Fruit fly (Drosophila melanogaster) whole organism, embryonic: Measurements from ENCODE around the gene CG13898.

Experiments used
- B-H2 ChIP-seq: fragments of 200-800 bp; sonication (Bioruptor generic); optimal IDR thresholded peaks from 2 replicates; lab custom pipeline; 2018; ENCODE audit warnings: missing biosample characterization, mild to moderate bottlenecking, missing genetic modification characterization
- Bgb ChIP-seq: fragments of 200-800 bp; sonication (Bioruptor generic); IDR thresholded peaks from 2 replicates; pipeline ENCODE4 v1.3.6; 2022; ENCODE audit warnings: missing biosample characterization, missing genetic modification characterization; ENCODE audit not compliant: partially characterized antibody
- CG12104 ChIP-seq: fragments of 200-800 bp; sonication (Bioruptor generic); optimal IDR thresholded peaks from 3 replicates; lab custom pipeline; 2016; ENCODE audit warnings: missing biosample characterization, missing genetic modification characterization
- CG12659 ChIP-seq: fragments of 200-800 bp; sonication (Bioruptor generic); optimal IDR thresholded peaks from 3 replicates; lab custom pipeline; 2017; ENCODE audit warnings: mild to moderate bottlenecking, missing biosample characterization, missing genetic modification reagents, missing genetic modification characterization
- CG12942 ChIP-seq: fragments of 200-800 bp; sonication (Bioruptor generic); optimal IDR thresholded peaks from 3 replicates; lab custom pipeline; 2016; ENCODE audit warnings: missing biosample characterization, missing genetic modification characterization
- CG14667 ChIP-seq: fragments of 200-800 bp; sonication (Bioruptor generic); IDR thresholded peaks from 2 replicates; pipeline ENCODE4 v1.3.6; 2022; ENCODE audit warnings: missing biosample characterization, missing genetic modification characterization
- CG15696 ChIP-seq: fragments of 200-800 bp; sonication (Bioruptor generic); optimal IDR thresholded peaks from 2 replicates; lab custom pipeline; 2019; ENCODE audit warnings: missing biosample characterization, mild to moderate bottlenecking, missing genetic modification characterization, moderate library complexity
- CG16813 ChIP-seq: fragments of 200-800 bp; sonication (Bioruptor generic); IDR thresholded peaks from 3 replicates; pipeline ENCODE4 v1.3.6; 2022; ENCODE audit warnings: missing biosample characterization, missing genetic modification characterization; ENCODE audit not compliant: partially characterized antibody
- CG17912 ChIP-seq: fragments of 200-800 bp; sonication (Bioruptor generic); optimal IDR thresholded peaks from 2 replicates; lab custom pipeline; 2018; ENCODE audit warnings: missing biosample characterization, mild to moderate bottlenecking, missing genetic modification characterization
- CG18764 ChIP-seq: fragments of 200-800 bp; sonication (Bioruptor generic); optimal IDR thresholded peaks from 3 replicates; lab custom pipeline; 2016; ENCODE audit warnings: missing biosample characterization, missing genetic modification characterization
- CG2202 ChIP-seq: fragments of 200-800 bp; sonication (Bioruptor generic); optimal IDR thresholded peaks from 2 replicates; lab custom pipeline; 2018; ENCODE audit warnings: missing biosample characterization, mild to moderate bottlenecking, missing genetic modification characterization
- CG3065 ChIP-seq: fragments of 200-800 bp; sonication (Bioruptor generic); optimal IDR thresholded peaks from 2 replicates; lab custom pipeline; 2016; ENCODE audit warnings: missing biosample characterization, missing genetic modification characterization
- CG32532 ChIP-seq: fragments of 200-800 bp; sonication (Bioruptor generic); IDR thresholded peaks from 2 replicates; pipeline ENCODE4 v1.3.6; 2022; ENCODE audit warnings: missing biosample characterization, missing genetic modification characterization
- CG5953 ChIP-seq: fragments of 200-800 bp; sonication (Bioruptor generic); IDR thresholded peaks from 2 replicates; pipeline ENCODE4 v1.3.6; 2022; ENCODE audit warnings: missing biosample characterization, missing genetic modification characterization
- CG6654 ChIP-seq: fragments of 200-800 bp; sonication (Bioruptor generic); optimal IDR thresholded peaks from 2 replicates; lab custom pipeline; 2017; ENCODE audit warnings: missing biosample characterization, mild to moderate bottlenecking, missing genetic modification characterization
- CG9797 ChIP-seq: fragments of 200-800 bp; sonication (Bioruptor generic); optimal IDR thresholded peaks from 3 replicates; lab custom pipeline; 2018; ENCODE audit warnings: missing biosample characterization, mild to moderate bottlenecking, missing genetic modification characterization
- CTCF ChIP-seq: fragments of 200-800 bp; sonication (Bioruptor generic); optimal IDR thresholded peaks from 2 replicates; lab custom pipeline; 2017; ENCODE audit warnings: missing biosample characterization, mild to moderate bottlenecking, missing genetic modification characterization, moderate library complexity
- D19A ChIP-seq: fragments of 200-800 bp; optimal IDR thresholded peaks from 3 replicates; lab custom pipeline; 2019; ENCODE audit warnings: missing biosample characterization, mild to moderate bottlenecking, missing genetic modification characterization, moderate library complexity
- Dip2 ChIP-seq: fragments of 200-800 bp; sonication (Bioruptor generic); IDR thresholded peaks from 2 replicates; pipeline ENCODE4 v1.3.6; 2022; ENCODE audit warnings: missing biosample characterization, missing genetic modification characterization
- Doc3 ChIP-seq: fragments of 200-800 bp; sonication (Bioruptor generic); IDR thresholded peaks from 3 replicates; pipeline ENCODE4 v1.3.6; 2022; ENCODE audit warnings: missing biosample characterization, missing genetic modification characterization; ENCODE audit not compliant: partially characterized antibody
- ERR ChIP-seq: fragments of 200-800 bp; sonication (Bioruptor generic); optimal IDR thresholded peaks from 2 replicates; lab custom pipeline; 2016; ENCODE audit warnings: missing biosample characterization, missing genetic modification characterization
- Eip74EF ChIP-seq, 2 experiments: fragments of 200-800 bp in 1 of 2; fragments of >200 bp in 1 of 2; sonication (Bioruptor generic) in 1 of 2; optimal IDR thresholded peaks; 2 replicates each; lab custom pipeline; 2017 to 2019; ENCODE audit warnings: missing biosample characterization in 2 of 2, missing genetic modification characterization in 2 of 2, mild to moderate bottlenecking in 1 of 2, moderate library complexity in 1 of 2
- Gsc ChIP-seq: fragments of 200-800 bp; sonication (Bioruptor generic); IDR thresholded peaks from 2 replicates; pipeline ENCODE4 v1.3.6; 2022; ENCODE audit warnings: missing biosample characterization, missing genetic modification characterization
- Hr3 ChIP-seq: fragments of 200-800 bp; sonication (Bioruptor generic); optimal IDR thresholded peaks from 3 replicates; lab custom pipeline; 2016; ENCODE audit warnings: missing biosample characterization, missing genetic modification characterization
- Neu2 ChIP-seq: fragments of 200-800 bp; sonication (Bioruptor generic); optimal IDR thresholded peaks from 3 replicates; lab custom pipeline; 2016; ENCODE audit warnings: missing biosample characterization, missing genetic modification characterization, borderline replicate concordance
- Nf-YA ChIP-seq: fragments of 200-800 bp; sonication (Bioruptor generic); IDR thresholded peaks from 2 replicates; pipeline ENCODE4 v1.3.6; 2022; ENCODE audit warnings: missing biosample characterization, missing genetic modification characterization
- NfI ChIP-seq: fragments of 200-800 bp; sonication (Bioruptor generic); optimal IDR thresholded peaks from 3 replicates; lab custom pipeline; 2018; ENCODE audit warnings: missing biosample characterization, mild to moderate bottlenecking, missing genetic modification characterization, moderate library complexity
- Ravus ChIP-seq: fragments of 200-800 bp; sonication (Bioruptor generic); IDR thresholded peaks from 2 replicates; pipeline ENCODE4 v1.3.6; 2022; ENCODE audit warnings: missing biosample characterization, missing genetic modification characterization
- Rx ChIP-seq: fragments of 200-800 bp; sonication (Bioruptor generic); IDR thresholded peaks from 2 replicates; pipeline ENCODE4 v1.3.6; 2022; ENCODE audit warnings: missing biosample characterization, missing genetic modification characterization
- Sin3A ChIP-seq: fragments of >200 bp; optimal IDR thresholded peaks from 2 replicates; lab custom pipeline; 2018
- YL-1 ChIP-seq: fragments of 200-800 bp; sonication (Bioruptor generic); optimal IDR thresholded peaks from 3 replicates; lab custom pipeline; 2017; ENCODE audit warnings: missing biosample characterization, mild to moderate bottlenecking, missing genetic modification characterization
- chif ChIP-seq, 2 experiments: fragments of 200-800 bp; sonication (Bioruptor generic); optimal IDR thresholded peaks; 3 replicates each; lab custom pipeline; 2016; ENCODE audit warnings: missing biosample characterization in 2 of 2, missing genetic modification characterization in 2 of 2
- ci ChIP-seq: fragments of 200-800 bp; sonication (Bioruptor generic); IDR thresholded peaks from 3 replicates; pipeline ENCODE4 v1.3.6; 2022; ENCODE audit warnings: missing biosample characterization, missing genetic modification characterization
- danr ChIP-seq: fragments of 200-800 bp; sonication (Bioruptor generic); IDR thresholded peaks from 2 replicates; pipeline ENCODE4 v1.3.6; 2022; ENCODE audit warnings: missing biosample characterization, missing genetic modification characterization
- dati ChIP-seq: fragments of 200-800 bp; sonication (Bioruptor generic); IDR thresholded peaks from 2 replicates; pipeline ENCODE4 v1.3.6; 2022; ENCODE audit warnings: missing biosample characterization, missing genetic modification characterization
- exex ChIP-seq: fragments of 200-800 bp; sonication (Bioruptor generic); optimal IDR thresholded peaks from 4 replicates; lab custom pipeline; 2018; ENCODE audit warnings: missing biosample characterization, mild to moderate bottlenecking, missing genetic modification characterization, moderate library complexity
- fd96Cb ChIP-seq: fragments of 200-800 bp; sonication (Bioruptor generic); optimal IDR thresholded peaks from 2 replicates; lab custom pipeline; 2018; ENCODE audit warnings: missing biosample characterization, mild to moderate bottlenecking, missing genetic modification characterization, moderate library complexity
- fu2 ChIP-seq: fragments of 200-800 bp; sonication (Bioruptor generic); optimal IDR thresholded peaks from 2 replicates; lab custom pipeline; 2016; ENCODE audit warnings: missing biosample characterization, missing genetic modification characterization
- jigr1 ChIP-seq: fragments of 200-800 bp; sonication (Bioruptor generic); IDR thresholded peaks from 3 replicates; pipeline ENCODE4 v1.3.6; 2022; ENCODE audit warnings: missing biosample characterization, missing genetic modification characterization
- klu ChIP-seq: fragments of 200-800 bp; sonication (Bioruptor generic); IDR thresholded peaks from 2 replicates; pipeline ENCODE4 v1.3.6; 2022; ENCODE audit warnings: missing biosample characterization, missing genetic modification characterization
- mam ChIP-seq: fragments of 200-800 bp; sonication (Bioruptor generic); optimal IDR thresholded peaks from 3 replicates; lab custom pipeline; 2016; ENCODE audit warnings: missing biosample characterization, missing genetic modification characterization
- mirr ChIP-seq: fragments of 200-800 bp; sonication (Bioruptor generic); optimal IDR thresholded peaks from 3 replicates; lab custom pipeline; 2018; ENCODE audit warnings: missing biosample characterization, mild to moderate bottlenecking, missing genetic modification characterization
- mld ChIP-seq: fragments of 200-800 bp; sonication (Bioruptor generic); IDR thresholded peaks from 3 replicates; pipeline ENCODE4 v1.3.6; 2022; ENCODE audit warnings: missing biosample characterization, missing genetic modification characterization; ENCODE audit not compliant: partially characterized antibody
- nau ChIP-seq: fragments of 200-800 bp; sonication (Bioruptor generic); optimal IDR thresholded peaks from 3 replicates; lab custom pipeline; 2017; ENCODE audit warnings: missing biosample characterization, mild to moderate bottlenecking, missing genetic modification characterization, missing genetic modification reagents
- salm ChIP-seq: fragments of 200-800 bp; sonication (Bioruptor generic); optimal IDR thresholded peaks from 2 replicates; lab custom pipeline; 2018; ENCODE audit warnings: missing biosample characterization, mild to moderate bottlenecking, missing genetic modification characterization
- slou ChIP-seq: fragments of 200-800 bp; sonication (Bioruptor generic); optimal IDR thresholded peaks from 3 replicates; lab custom pipeline; 2016; ENCODE audit warnings: missing biosample characterization, missing genetic modification characterization
- sqz ChIP-seq: fragments of 200-800 bp; sonication (Bioruptor generic); optimal IDR thresholded peaks from 3 replicates; lab custom pipeline; 2018; ENCODE audit warnings: missing biosample characterization, mild to moderate bottlenecking, missing genetic modification characterization
- sr ChIP-seq: fragments of 200-800 bp; sonication (Bioruptor generic); IDR thresholded peaks from 3 replicates; pipeline ENCODE4 v1.3.6; 2022; ENCODE audit warnings: missing biosample characterization, missing genetic modification characterization
- tin ChIP-seq: fragments of 200-800 bp; sonication (Bioruptor generic); optimal IDR thresholded peaks from 3 replicates; lab custom pipeline; 2016; ENCODE audit warnings: missing biosample characterization, missing genetic modification characterization
- ttk ChIP-seq: fragments of 200-800 bp; sonication (Bioruptor generic); IDR thresholded peaks from 2 replicates; pipeline ENCODE4 v2.1.2; 2022; ENCODE audit warnings: missing biosample characterization, missing genetic modification characterization
- vfl ChIP-seq: fragments of 200-800 bp; sonication (Bioruptor generic); optimal IDR thresholded peaks from 2 replicates; lab custom pipeline; 2016; ENCODE audit warnings: missing biosample characterization, missing genetic modification characterization
- zfh1 ChIP-seq: fragments of 200-800 bp; sonication (Bioruptor generic); IDR thresholded peaks from 3 replicates; pipeline ENCODE4 v1.3.6; 2022; ENCODE audit warnings: missing biosample characterization, missing genetic modification characterization

The CG13898 gene

DNA sequence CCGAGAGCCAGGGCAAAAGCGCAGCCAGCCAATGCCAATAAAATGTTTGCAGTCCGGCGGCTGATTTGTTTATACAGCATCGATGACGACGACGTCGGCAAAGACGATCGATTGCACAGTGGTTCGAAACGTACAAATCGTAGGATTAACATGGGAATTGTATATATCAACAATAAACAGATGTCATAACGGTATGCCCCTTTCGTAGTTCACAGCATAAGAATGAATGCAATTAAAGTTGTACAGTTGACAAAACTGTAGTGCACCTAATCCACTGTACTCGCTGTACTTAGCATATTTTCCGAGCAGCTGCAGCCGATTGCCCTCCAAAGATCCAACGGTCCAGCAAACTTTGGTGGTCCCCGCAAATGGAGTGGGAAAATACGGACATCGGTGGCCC, 32.5 kb downstream of the CG13898 start (continued):
- TF ChIP-seq ttk (GFP tag; lab: Robert Waterston, UW) (peak; percentile 71), mam (no peak), jigr1 (GFP tag; lab: Robert Waterston, UW) (0 out of 3 replicates have a peak, but pooled peaks have one; percentile 38), CG9797 (GFP tag; lab: Kevin White, UChicago) (no peak), sr (no peak), chif (GFP tag; optimal IDR thresholded peaks at IDR 0.05; lab: Kevin White, UChicago) (peak; percentile 51 to 73), CG17912 (no peak), klu (GFP tag; lab: Robert Waterston, UW) (no peak), CG12659 (GFP tag; lab: Kevin White, UChicago) (peak; percentile 55), mld (0 out of 3 replicates have a peak, but pooled peaks have one; percentile 6), slou (GFP tag; lab: Kevin White, UChicago) (no peak), CTCF (GFP tag; lab: Kevin White, UChicago) (peak; percentile 29), Neu2 (GFP tag; lab: Kevin White, UChicago) (no peak), salm (tag; lab: Kevin White, UChicago) (peak; percentile 8), tin (peak; percentile 28), Nf-YA (GFP tag; lab: Robert Waterston, UW) (0 out of 2 replicates have a peak, but pooled peaks have one; percentile 21), Rx (GFP tag; lab: Robert Waterston, UW) (peak; percentile 72), Hr3 (GFP tag; lab: Kevin White, UChicago) (no peak), sqz (GFP tag; lab: Kevin White, UChicago) (peak; percentile 49), vfl (no peak), CG16813 (no peak), D19A (tag; lab: Kevin White, UChicago) (peak; percentile 52), Dip2 (GFP tag; lab: Robert Waterston, UW) (no peak), YL-1 (GFP tag; lab: Kevin White, UChicago) (no peak), CG32532 (GFP tag; lab: Robert Waterston, UW) (no peak), mirr (GFP tag; lab: Kevin White, UChicago) (no peak), Bgb (GFP tag; lab: Robert Waterston, UW) (no peak), CG12942 (GFP tag; lab: Kevin White, UChicago) (peak; percentile 40), CG6654 (peak; percentile 38), ci (GFP tag; lab: Robert Waterston, UW) (peak; percentile 79), fu2 (no peak), Eip74EF (GFP tag; optimal IDR thresholded peaks at IDR 0.05; lab: Kevin White, UChicago) (peak in 1 of 2 experiments; percentile 60), CG12104 (GFP tag; lab: Kevin White, UChicago) (no peak), Ravus (GFP tag; lab: Robert Waterston, UW) (no peak), CG3065 (GFP tag; lab: Kevin White, UChicago) (peak; percentile 35), B-H2 (GFP tag; lab: Kevin White, UChicago) (no peak), zfh1 (GFP tag; lab: Robert Waterston, UW) (peak; percentile 83), nau (GFP tag; lab: Kevin White, UChicago) (peak; percentile 64), ERR (GFP tag; lab: Kevin White, UChicago) (peak; percentile 13), CG5953 (GFP tag; lab: Robert Waterston, UW) (peak; percentile 67), Doc3 (GFP tag; lab: Robert Waterston, UW) (no peak), NfI (peak; percentile 55), CG15696 (no peak), danr (GFP tag; lab: Robert Waterston, UW) (peak; percentile 59; the same call in 1 of the 2 replicates), dati (GFP tag; lab: Robert Waterston, UW) (0 out of 2 replicates have a peak, but pooled peaks have one; percentile 29), CG14667 (GFP tag; lab: Robert Waterston, UW) (peak; percentile 61), CG2202 (peak; percentile 14), Sin3A (lab: Kevin White, UChicago) (no peak), fd96Cb (peak; percentile 67), Gsc (GFP tag; lab: Robert Waterston, UW) (peak; percentile 46; the same call in 1 of the 2 replicates), exex (no peak), CG18764 (GFP tag; lab: Kevin White, UChicago) (peak; percentile 49)
